Worm (Caenorhabditis elegans): ENCODE results near the gene srg-37.

DNA sequence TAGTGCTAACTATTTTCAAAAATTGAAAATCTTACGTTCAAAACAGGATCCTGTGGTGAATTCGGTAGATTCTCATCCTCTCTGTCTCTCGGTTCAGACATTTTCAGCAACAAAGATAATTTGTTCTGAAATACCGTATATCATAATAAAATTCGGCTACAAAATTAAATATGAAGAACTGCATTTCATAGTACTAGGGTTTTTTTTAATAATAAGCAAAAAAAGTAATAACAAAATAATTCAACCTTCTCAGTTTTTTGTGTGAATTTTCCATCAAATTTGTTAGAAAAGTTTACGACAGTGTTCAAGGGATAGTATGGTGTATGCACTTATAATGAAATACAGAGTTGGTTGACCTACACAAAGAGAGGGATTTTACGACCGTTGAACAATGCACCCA lies 11.7 kb downstream of the srg-37 start, which contains the start of gene K06G5.3:
- TF ChIP-seq tbx-7 (tag; optimal IDR thresholded peaks at IDR 0.05) (no peak), nfya-1 (tag; optimal IDR thresholded peaks at IDR 0.05) (no peak), T23F11.4 (GFP tag; optimal IDR thresholded peaks at IDR 0.05) (no peak), ceh-19 (GFP tag; optimal IDR thresholded peaks at IDR 0.05) (no peak)
